Fruit fly (Drosophila melanogaster): ENCODE results near the gene Ugalt.

The Ugalt gene

DNA sequence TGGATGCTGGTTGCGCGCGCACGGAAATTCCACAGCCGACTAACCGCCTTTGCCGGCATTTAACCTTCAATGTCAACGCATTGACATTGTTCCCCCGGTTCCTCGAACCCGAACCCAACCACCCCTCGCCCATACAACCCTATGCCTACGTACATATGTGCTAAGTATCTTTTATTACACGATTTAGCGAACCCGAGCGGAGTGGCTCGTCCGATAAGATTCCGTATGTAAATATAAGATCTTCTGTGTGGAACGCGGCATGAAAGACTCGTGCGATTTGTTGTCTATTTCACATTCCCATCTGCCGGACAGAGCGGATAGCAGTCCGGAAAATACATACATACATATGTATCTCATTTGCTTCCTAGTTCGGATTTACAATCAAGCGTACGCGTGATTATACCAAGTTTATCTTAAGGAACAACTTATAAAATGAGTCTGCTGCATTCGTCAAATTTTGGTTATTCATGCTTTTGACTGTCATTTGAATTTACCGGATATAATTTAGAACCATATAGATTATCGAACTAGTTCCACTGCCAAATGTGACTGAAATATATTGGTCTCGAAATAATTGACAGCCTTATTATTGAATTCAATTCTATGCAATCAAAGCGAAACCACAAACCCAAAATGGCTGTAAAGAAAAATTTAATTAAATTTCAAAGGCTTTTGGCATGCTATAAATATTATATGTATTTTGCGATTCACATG lies 3.9 kb upstream of the Ugalt start, which contains the start of gene CG2680 (continued):
- TF ChIP-seq esg (GFP tag; conservative IDR thresholded peaks at IDR 0.05) (no peak), CG5180 (GFP tag; optimal IDR thresholded peaks at IDR 0.05) (no peak), CG10565 (GFP tag; optimal IDR thresholded peaks at IDR 0.05) (no peak), Max (GFP tag; optimal IDR thresholded peaks at IDR 0.05) (no peak), CG43689 (GFP tag; IDR thresholded peaks at IDR 0.05) (no peak), ase (GFP tag; IDR thresholded peaks at IDR 0.05) (no peak), disco-r (GFP tag; optimal IDR thresholded peaks at IDR 0.05) (no peak), stwl (tag; optimal IDR thresholded peaks at IDR 0.05) (peak; percentile 3)

DNA sequence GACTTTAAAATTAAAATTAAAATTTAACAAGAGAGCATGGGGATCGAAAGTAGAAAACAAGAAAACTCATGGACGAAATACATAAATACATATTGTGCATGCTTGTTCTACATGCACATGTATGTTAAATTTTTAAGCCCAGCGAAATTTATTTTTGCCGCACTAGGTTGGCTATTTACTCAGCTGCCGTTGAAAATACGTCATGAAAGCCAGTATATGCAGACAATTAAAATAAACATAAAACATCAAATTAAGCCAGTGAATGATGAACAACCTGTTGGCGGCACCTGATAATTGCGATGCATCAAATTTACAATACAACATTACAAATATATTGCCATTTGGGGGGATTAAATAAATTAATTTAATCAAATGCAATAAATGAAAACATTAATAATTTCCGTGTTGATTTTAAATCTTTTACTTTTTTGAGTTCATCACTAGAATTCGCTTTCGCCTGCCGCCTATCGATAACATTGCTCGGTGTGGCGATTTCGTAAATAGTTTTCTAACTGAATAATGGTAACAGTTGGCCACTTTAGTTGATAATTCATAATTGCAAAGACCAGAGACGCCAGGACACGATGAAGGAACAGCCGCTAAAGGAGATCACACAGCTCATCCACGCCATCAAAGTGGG lies 602 bp upstream of the Ugalt start, which contains the start of gene eIF2Bbeta:
Gene eIF2Bbeta, plus strand, starts transcription at position 438 of the 640 bp plus-strand sequence.
- TF ChIP-seq CG14014 (GFP tag; IDR thresholded peaks at IDR 0.05) = no peak
- no peak for TF ChIP-seq CG12236 (GFP tag; optimal IDR thresholded peaks at IDR 0.05)
- TF ChIP-seq kni (GFP tag; optimal IDR thresholded peaks at IDR 0.05) = no peak
- TF ChIP-seq CG13624 (GFP tag; optimal IDR thresholded peaks at IDR 0.05) = no peak
- no peak for TF ChIP-seq Oaz (GFP tag; IDR thresholded peaks at IDR 0.05)
- no peak for TF ChIP-seq CG9727 (GFP tag; optimal IDR thresholded peaks at IDR 0.05)
- no peak for TF ChIP-seq CG12769 (tag; optimal IDR thresholded peaks at IDR 0.05)
- no peak for TF ChIP-seq CG4730 (GFP tag; IDR thresholded peaks at IDR 0.05)
- no peak for TF ChIP-seq CG2116 (GFP tag; optimal IDR thresholded peaks at IDR 0.05)
- TF ChIP-seq CG7745 (tag; optimal IDR thresholded peaks at IDR 0.05) = no peak
- TF ChIP-seq Dll (GFP tag; IDR thresholded peaks at IDR 0.05; ENCODE audit: partially characterized antibody) = 0 out of 4 replicates have a peak, but pooled peaks have one; percentile 30
- TF ChIP-seq org-1 (GFP tag; optimal IDR thresholded peaks at IDR 0.05) = no peak
- no peak for TF ChIP-seq prd (optimal IDR thresholded peaks at IDR 0.05)
- TF ChIP-seq prd (GFP tag; IDR thresholded peaks at IDR 0.05) = 0 out of 3 replicates have a peak, but pooled peaks have one; percentile 30
- peak; percentile 27 for TF ChIP-seq CG15514 (GFP tag; optimal IDR thresholded peaks at IDR 0.05)
- TF ChIP-seq pzg (GFP tag; optimal IDR thresholded peaks at IDR 0.05) = peak; percentile 4
- peak; percentile 3 for TF ChIP-seq Myb (GFP tag; optimal IDR thresholded peaks at IDR 0.05)
- TF ChIP-seq HLH4C (GFP tag; IDR thresholded peaks at IDR 0.05; ENCODE audit: partially characterized antibody) = 0 out of 3 replicates have a peak, but pooled peaks have one; percentile 16
- 0 out of 2 replicates have a peak, but pooled peaks have one; percentile 3 for TF ChIP-seq slbo (GFP tag; IDR thresholded peaks at IDR 0.05)
- TF ChIP-seq ewg (GFP tag; optimal IDR thresholded peaks at IDR 0.05) = no peak
- TF ChIP-seq bsh (GFP tag; optimal IDR thresholded peaks at IDR 0.05) = no peak
- no peak for TF ChIP-seq CrebB (tag; optimal IDR thresholded peaks at IDR 0.05)
- TF ChIP-seq CG7372 (GFP tag; IDR thresholded peaks at IDR 0.05) = no peak
- no peak for TF ChIP-seq dysf (GFP tag; IDR thresholded peaks at IDR 0.05)
- no peak for TF ChIP-seq pan (optimal IDR thresholded peaks at IDR 0.05)
- TF ChIP-seq pan (GFP tag; optimal IDR thresholded peaks at IDR 0.05 in 1 of 2, IDR thresholded peaks at IDR 0.05 in 1 of 2) = peak in 1 of 2 experiments; percentile 9
- no peak for TF ChIP-seq Ada2b (GFP tag; IDR thresholded peaks at IDR 0.05)
- peak; percentile 17; the same call in 1 of the 2 replicates for TF ChIP-seq sna (GFP tag; IDR thresholded peaks at IDR 0.05; ENCODE audit: partially characterized antibody)
- TF ChIP-seq Max (GFP tag; optimal IDR thresholded peaks at IDR 0.05) = no peak
- TF ChIP-seq ranshi (GFP tag; IDR thresholded peaks at IDR 0.05) = no peak
- no peak for TF ChIP-seq CG7839 (tag; optimal IDR thresholded peaks at IDR 0.05)
- no peak for TF ChIP-seq CG10462 (GFP tag; optimal IDR thresholded peaks at IDR 0.05)
- TF ChIP-seq croc (GFP tag; conservative IDR thresholded peaks at IDR 0.05) = no peak
- TF ChIP-seq Blimp-1 (GFP tag; optimal IDR thresholded peaks at IDR 0.05) = no peak
- TF ChIP-seq CG9797 (GFP tag; optimal IDR thresholded peaks at IDR 0.05) = no peak
- 0 out of 2 replicates have a peak, but pooled peaks have one; percentile 16 for TF ChIP-seq Rfx (GFP tag; IDR thresholded peaks at IDR 0.05)
- TF ChIP-seq lbe (GFP tag; optimal IDR thresholded peaks at IDR 0.05) = no peak
- TF ChIP-seq jigr1 (GFP tag; IDR thresholded peaks at IDR 0.05) = no peak
- no peak for TF ChIP-seq HmgZ (tag; optimal IDR thresholded peaks at IDR 0.05)
- no peak for TF ChIP-seq CG2120 (GFP tag; optimal IDR thresholded peaks at IDR 0.05)
- 0 out of 2 replicates have a peak, but pooled peaks have one; percentile 14 for TF ChIP-seq esg (GFP tag; conservative IDR thresholded peaks at IDR 0.05)

Measured in whole organism, embryonic.